Fruit fly (Drosophila melanogaster) whole organism, embryonic: ENCODE measurements around the gene janA.
A peak's percentile ranks its signal among the peaks of the same experiment; 100 is the strongest.

Experiments used
- Ada2b ChIP-seq: fragments of 200-800 bp; sonication (Bioruptor generic); IDR thresholded peaks from 2 replicates; pipeline ENCODE4 v1.3.6; 2022; ENCODE audit warnings: missing biosample characterization, missing genetic modification characterization
- Adf1 ChIP-seq: fragments of 200-800 bp; sonication (Bioruptor generic); IDR thresholded peaks from 2 replicates; pipeline ENCODE4 v1.3.6; 2022; ENCODE audit warnings: missing biosample characterization, missing genetic modification characterization
- CG1024 ChIP-seq: fragments of 200-800 bp; sonication (Bioruptor generic); IDR thresholded peaks from 2 replicates; pipeline ENCODE4 v1.3.6; 2022; ENCODE audit warnings: missing biosample characterization, missing genetic modification characterization
- CG10462 ChIP-seq: fragments of 200-800 bp; sonication (Bioruptor generic); optimal IDR thresholded peaks from 2 replicates; lab custom pipeline; 2016; ENCODE audit warnings: missing biosample characterization, missing genetic modification characterization
- CG10654 ChIP-seq: fragments of 200-800 bp; sonication (Bioruptor generic); optimal IDR thresholded peaks from 2 replicates; lab custom pipeline; 2016; ENCODE audit warnings: missing biosample characterization, missing genetic modification characterization
- CG11247 ChIP-seq: fragments of 200-800 bp; sonication (Bioruptor generic); IDR thresholded peaks from 2 replicates; pipeline ENCODE4 v1.3.6; 2022; ENCODE audit warnings: missing biosample characterization, missing genetic modification characterization
- CG11456 ChIP-seq: fragments of 200-800 bp; sonication (Bioruptor generic); IDR thresholded peaks from 3 replicates; pipeline ENCODE4 v1.3.6; 2022; ENCODE audit warnings: missing biosample characterization, missing genetic modification characterization
- CG13424 ChIP-seq: fragments of 200-800 bp; sonication (Bioruptor generic); optimal IDR thresholded peaks from 2 replicates; lab custom pipeline; 2019; ENCODE audit warnings: missing biosample characterization, mild to moderate bottlenecking, missing genetic modification characterization, moderate library complexity
- CG15073 ChIP-seq: fragments of 200-800 bp; sonication (Bioruptor generic); optimal IDR thresholded peaks from 2 replicates; lab custom pipeline; 2016; ENCODE audit warnings: missing biosample characterization, missing genetic modification characterization
- CG15601 ChIP-seq: fragments of 200-800 bp; sonication (Bioruptor generic); optimal IDR thresholded peaks from 3 replicates; lab custom pipeline; 2019; ENCODE audit warnings: missing biosample characterization, mild to moderate bottlenecking, missing genetic modification characterization, moderate library complexity
- CG16813 ChIP-seq: fragments of 200-800 bp; sonication (Bioruptor generic); IDR thresholded peaks from 3 replicates; pipeline ENCODE4 v1.3.6; 2022; ENCODE audit warnings: missing biosample characterization, missing genetic modification characterization; ENCODE audit not compliant: partially characterized antibody
- CG17829 ChIP-seq: fragments of 200-800 bp; optimal IDR thresholded peaks from 2 replicates; lab custom pipeline; 2019; ENCODE audit warnings: missing biosample characterization, mild to moderate bottlenecking, missing genetic modification characterization, moderate library complexity
- CG3163 ChIP-seq: fragments of 200-800 bp; sonication (Bioruptor generic); optimal IDR thresholded peaks from 3 replicates; lab custom pipeline; 2016; ENCODE audit warnings: missing biosample characterization, missing genetic modification characterization
- CG4730 ChIP-seq: fragments of 200-800 bp; sonication (Bioruptor generic); IDR thresholded peaks from 2 replicates; pipeline ENCODE4 v1.3.6; 2022; ENCODE audit warnings: missing biosample characterization, missing genetic modification characterization
- CG4820 ChIP-seq: fragments of 200-800 bp; sonication (Bioruptor generic); optimal IDR thresholded peaks from 3 replicates; lab custom pipeline; 2016; ENCODE audit warnings: missing biosample characterization, missing genetic modification characterization
- CG5245 ChIP-seq: fragments of 200-800 bp; sonication (Bioruptor generic); optimal IDR thresholded peaks from 3 replicates; lab custom pipeline; 2016; ENCODE audit warnings: missing biosample characterization, missing genetic modification characterization
- CG6654 ChIP-seq: fragments of 200-800 bp; sonication (Bioruptor generic); optimal IDR thresholded peaks from 2 replicates; lab custom pipeline; 2017; ENCODE audit warnings: missing biosample characterization, mild to moderate bottlenecking, missing genetic modification characterization
- CG7745 ChIP-seq: fragments of 200-800 bp; sonication (Bioruptor generic); optimal IDR thresholded peaks from 2 replicates; lab custom pipeline; 2018; ENCODE audit warnings: missing biosample characterization, mild to moderate bottlenecking, missing genetic modification characterization, moderate library complexity
- CG9797 ChIP-seq: fragments of 200-800 bp; sonication (Bioruptor generic); optimal IDR thresholded peaks from 3 replicates; lab custom pipeline; 2018; ENCODE audit warnings: missing biosample characterization, mild to moderate bottlenecking, missing genetic modification characterization
- CG9817 ChIP-seq: fragments of 200-800 bp; sonication (Bioruptor generic); optimal IDR thresholded peaks from 2 replicates; lab custom pipeline; 2018; ENCODE audit warnings: missing biosample characterization, mild to moderate bottlenecking, missing genetic modification characterization, moderate library complexity
- Dad ChIP-seq: fragments of 200-800 bp; sonication (Bioruptor generic); optimal IDR thresholded peaks from 3 replicates; lab custom pipeline; 2016; ENCODE audit warnings: missing biosample characterization, missing genetic modification characterization
- Elba2 ChIP-seq: fragments of 200-800 bp; sonication (Bioruptor generic); optimal IDR thresholded peaks from 3 replicates; lab custom pipeline; 2016; ENCODE audit warnings: missing biosample characterization, missing genetic modification characterization
- HLHmδ ChIP-seq: fragments of 200-800 bp; sonication (Bioruptor generic); optimal IDR thresholded peaks from 2 replicates; lab custom pipeline; 2018; ENCODE audit warnings: missing biosample characterization, mild to moderate bottlenecking, missing genetic modification characterization, moderate library complexity
- Hr51 ChIP-seq, 2 experiments: fragments of 200-800 bp; sonication (Bioruptor generic); optimal IDR thresholded peaks; 2 replicates in 1 of 2; 3 replicates in 1 of 2; lab custom pipeline; 2016 to 2018; ENCODE audit warnings: missing biosample characterization in 2 of 2, missing genetic modification characterization in 2 of 2, mild to moderate bottlenecking in 1 of 2, moderate library complexity in 1 of 2
- Hr78 ChIP-seq, 2 experiments: fragments of 200-800 bp in 1 of 2; fragments of >200 bp in 1 of 2; sonication (Bioruptor generic) in 1 of 2; optimal IDR thresholded peaks; 2 replicates each; lab custom pipeline; 2017 to 2019; ENCODE audit warnings: missing biosample characterization in 2 of 2, missing genetic modification characterization in 2 of 2, mild to moderate bottlenecking in 1 of 2, moderate library complexity in 1 of 2
- Jarid2 ChIP-seq: fragments of 200-800 bp; sonication (Bioruptor generic); optimal IDR thresholded peaks from 3 replicates; lab custom pipeline; 2017; ENCODE audit warnings: mild to moderate bottlenecking, missing biosample characterization, missing genetic modification reagents, missing genetic modification characterization
- MESR4 ChIP-seq: fragments of 200-800 bp; sonication (Bioruptor generic); optimal IDR thresholded peaks from 2 replicates; lab custom pipeline; 2018; ENCODE audit warnings: missing biosample characterization, mild to moderate bottlenecking, missing genetic modification characterization, moderate library complexity
- Med ChIP-seq: fragments of 200-800 bp; sonication (Bioruptor generic); peaks from one replicate; lab custom pipeline; 2016; ENCODE audit warnings: missing biosample characterization, missing genetic modification characterization, mild to moderate bottlenecking, inconsistent platforms, moderate library complexity
- Mrtf ChIP-seq: fragments of 200-800 bp; sonication (Bioruptor generic); IDR thresholded peaks from 3 replicates; pipeline ENCODE4 v1.3.6; 2022; ENCODE audit warnings: missing biosample characterization, missing genetic modification characterization
- Nf-YC ChIP-seq: fragments of 200-800 bp; optimal IDR thresholded peaks from 3 replicates; lab custom pipeline; 2019; ENCODE audit warnings: missing biosample characterization, mild to moderate bottlenecking, missing genetic modification characterization, moderate library complexity
- Ssrp ChIP-seq: fragments of 200-800 bp; sonication (Bioruptor generic); optimal IDR thresholded peaks from 2 replicates; lab custom pipeline; 2018; ENCODE audit warnings: missing biosample characterization, mild to moderate bottlenecking, missing genetic modification characterization, moderate library complexity
- TFAM ChIP-seq: fragments of 200-800 bp; sonication (Bioruptor generic); optimal IDR thresholded peaks from 2 replicates; lab custom pipeline; 2017; ENCODE audit warnings: missing biosample characterization, missing genetic modification characterization, inconsistent platforms
- bsh ChIP-seq, 2 experiments: fragments of 200-800 bp; sonication (Bioruptor generic); optimal IDR thresholded peaks; 2 replicates each; lab custom pipeline; 2017 to 2018; ENCODE audit warnings: mild to moderate bottlenecking in 2 of 2, missing biosample characterization in 2 of 2, missing genetic modification characterization in 2 of 2, moderate library complexity in 1 of 2
- chinmo ChIP-seq: fragments of 200-800 bp; sonication (Bioruptor generic); IDR thresholded peaks from 4 replicates; pipeline ENCODE4 v1.3.6; 2022; ENCODE audit warnings: missing biosample characterization, missing genetic modification characterization; ENCODE audit not compliant: partially characterized antibody
- corto ChIP-seq: fragments of 200-800 bp; sonication (Bioruptor generic); optimal IDR thresholded peaks from 2 replicates; lab custom pipeline; 2016; ENCODE audit warnings: missing biosample characterization, mild to moderate bottlenecking, missing genetic modification characterization, moderate library complexity
- crol ChIP-seq: fragments of 200-800 bp; sonication (Bioruptor generic); IDR thresholded peaks from 2 replicates; pipeline ENCODE4 v1.3.6; 2022; ENCODE audit warnings: missing biosample characterization, missing genetic modification characterization
- fd3F ChIP-seq: fragments of 200-800 bp; sonication (Bioruptor generic); optimal IDR thresholded peaks from 2 replicates; lab custom pipeline; 2018; ENCODE audit warnings: missing biosample characterization, mild to moderate bottlenecking, missing genetic modification characterization, moderate library complexity
- fd64A ChIP-seq: fragments of 200-800 bp; sonication (Bioruptor generic); optimal IDR thresholded peaks from 3 replicates; lab custom pipeline; 2018; ENCODE audit warnings: missing biosample characterization, mild to moderate bottlenecking, missing genetic modification characterization
- fu2 ChIP-seq: fragments of 200-800 bp; sonication (Bioruptor generic); optimal IDR thresholded peaks from 2 replicates; lab custom pipeline; 2016; ENCODE audit warnings: missing biosample characterization, missing genetic modification characterization
- gfzf ChIP-seq: fragments of 200-800 bp; sonication (Bioruptor generic); optimal IDR thresholded peaks from 2 replicates; lab custom pipeline; 2016; ENCODE audit warnings: missing biosample characterization, mild to moderate bottlenecking, missing genetic modification characterization, moderate library complexity
- hbn ChIP-seq: fragments of 200-800 bp; sonication (Bioruptor generic); IDR thresholded peaks from 2 replicates; pipeline ENCODE4 v1.3.6; 2022; ENCODE audit warnings: missing biosample characterization, missing genetic modification characterization; ENCODE audit not compliant: partially characterized antibody
- her ChIP-seq: fragments of 200-800 bp; sonication (Bioruptor generic); optimal IDR thresholded peaks from 2 replicates; lab custom pipeline; 2016; ENCODE audit warnings: missing biosample characterization, missing genetic modification characterization
- lov ChIP-seq, 2 experiments: fragments of 200-800 bp in 1 of 2; fragments of >200 bp in 1 of 2; sonication (Bioruptor generic) in 1 of 2; IDR thresholded peaks in 1 of 2; optimal IDR thresholded peaks in 1 of 2; 2 replicates in 1 of 2; 3 replicates in 1 of 2; pipeline versions ENCODE4 v1.3.6 to Lab custom; 2017 to 2022; ENCODE audit warnings: missing biosample characterization in 1 of 2, missing genetic modification characterization in 1 of 2
- mld ChIP-seq: fragments of 200-800 bp; sonication (Bioruptor generic); IDR thresholded peaks from 3 replicates; pipeline ENCODE4 v1.3.6; 2022; ENCODE audit warnings: missing biosample characterization, missing genetic modification characterization; ENCODE audit not compliant: partially characterized antibody
- nau ChIP-seq: fragments of 200-800 bp; sonication (Bioruptor generic); optimal IDR thresholded peaks from 3 replicates; lab custom pipeline; 2017; ENCODE audit warnings: missing biosample characterization, mild to moderate bottlenecking, missing genetic modification characterization, missing genetic modification reagents
- ranshi ChIP-seq: fragments of 200-800 bp; sonication (Bioruptor generic); IDR thresholded peaks from 2 replicates; pipeline ENCODE4 v1.3.6; 2022; ENCODE audit warnings: missing biosample characterization, missing genetic modification characterization
- sima ChIP-seq: fragments of 200-800 bp; sonication (Bioruptor generic); optimal IDR thresholded peaks from 2 replicates; lab custom pipeline; 2016; ENCODE audit warnings: missing biosample characterization, missing genetic modification characterization
- sisA ChIP-seq: fragments of 200-800 bp; sonication (Bioruptor generic); IDR thresholded peaks from 2 replicates; pipeline ENCODE4 v1.3.6; 2022; ENCODE audit warnings: missing biosample characterization, missing genetic modification characterization
- unpg ChIP-seq: fragments of 200-800 bp; sonication (Bioruptor generic); optimal IDR thresholded peaks from 3 replicates; lab custom pipeline; 2018; ENCODE audit warnings: missing biosample characterization, mild to moderate bottlenecking, missing genetic modification characterization, moderate library complexity

Gene janA

DNA sequence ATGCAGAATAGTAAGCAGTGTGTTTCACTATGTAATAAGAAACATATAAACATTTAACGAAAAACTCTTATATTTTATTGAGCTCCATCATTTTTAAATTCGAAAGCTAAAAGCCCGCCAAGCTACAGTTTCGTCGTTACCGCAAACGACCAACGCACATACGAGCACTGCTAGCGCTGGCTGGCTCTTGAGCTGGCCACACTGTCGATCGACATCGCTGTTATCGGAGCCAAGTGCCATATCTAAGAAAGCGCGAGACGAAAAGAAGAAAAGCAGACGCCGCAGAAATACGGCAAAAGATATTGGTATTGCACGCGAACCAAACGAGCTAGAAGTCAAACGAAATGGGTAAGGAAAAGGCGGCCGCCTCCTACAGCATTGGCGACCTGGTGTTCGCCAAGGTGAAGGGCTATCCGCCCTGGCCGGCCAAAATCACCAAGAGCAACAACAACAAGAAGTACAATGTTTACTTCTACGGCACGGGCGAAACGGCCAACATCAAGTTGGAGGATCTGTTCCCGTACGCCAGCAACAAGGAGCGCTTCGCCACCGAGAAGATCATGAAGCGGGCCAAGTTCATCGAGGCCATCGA, 13.2 kb upstream of the janA start, which contains the start of gene Jasper (continued):
- TF ChIP-seq chinmo (GFP tag; lab: Robert Waterston, UW) (no peak), CG15073 (GFP tag; lab: Kevin White, UChicago) (no peak), Mrtf (no peak), CG11456 (no peak), CG10462 (no peak), lov (optimal IDR thresholded peaks at IDR 0.05; lab: Kevin White, UChicago) (no peak), lov (GFP tag; IDR thresholded peaks at IDR 0.05; lab: Robert Waterston, UW) (no peak), Ada2b (GFP tag; lab: Robert Waterston, UW) (no peak), unpg (GFP tag; lab: Kevin White, UChicago) (no peak), corto (GFP tag; lab: Kevin White, UChicago) (no peak), Hr78 (GFP tag; optimal IDR thresholded peaks at IDR 0.05; lab: Kevin White, UChicago) (no peak), CG6654 (GFP tag; lab: Kevin White, UChicago) (no peak), Adf1 (GFP tag; lab: Robert Waterston, UW) (peak; percentile 20; the same call in 1 of the 2 replicates), her (GFP tag; lab: Kevin White, UChicago) (peak; percentile 100), Hr51 (GFP tag; optimal IDR thresholded peaks at IDR 0.05; lab: Kevin White, UChicago) (peak in 1 of 2 experiments; percentile 23), CG13424 (tag; lab: Kevin White, UChicago) (peak; percentile 2), MESR4 (GFP tag; lab: Kevin White, UChicago) (peak; percentile 83), fu2 (GFP tag; lab: Kevin White, UChicago) (no peak), sisA (GFP tag; lab: Robert Waterston, UW) (no peak), Jarid2 (GFP tag; lab: Kevin White, UChicago) (no peak), nau (GFP tag; lab: Kevin White, UChicago) (no peak), gfzf (GFP tag; lab: Kevin White, UChicago) (peak; percentile 99), CG9797 (peak; percentile 95), fd3F (GFP tag; lab: Kevin White, UChicago) (no peak), CG5245 (GFP tag; lab: Kevin White, UChicago) (no peak), CG4820 (GFP tag; lab: Kevin White, UChicago) (no peak), Med (peak; percentile 95), CG3163 (GFP tag; lab: Kevin White, UChicago) (peak; percentile 13), mld (GFP tag; lab: Robert Waterston, UW) (no peak), CG15601 (tag; lab: Kevin White, UChicago) (peak; percentile 18), CG10654 (GFP tag; lab: Kevin White, UChicago) (peak; percentile 18), CG11247 (no peak), CG7745 (no peak), CG4730 (GFP tag; lab: Robert Waterston, UW) (no peak), crol (GFP tag; lab: Robert Waterston, UW) (no peak), CG1024 (GFP tag; lab: Robert Waterston, UW) (no peak), TFAM (no peak), Elba2 (no peak), sima (GFP tag; lab: Kevin White, UChicago) (no peak), CG9817 (tag; lab: Kevin White, UChicago) (no peak), Dad (GFP tag; lab: Kevin White, UChicago) (peak; percentile 1), Ssrp (tag; lab: Kevin White, UChicago) (no peak), ranshi (no peak), fd64A (GFP tag; lab: Kevin White, UChicago) (no peak), CG16813 (GFP tag; lab: Robert Waterston, UW) (0 out of 3 replicates have a peak, but pooled peaks have one; percentile 42), Nf-YC (tag; lab: Kevin White, UChicago) (peak; percentile 36), CG17829 (tag; lab: Kevin White, UChicago) (peak; percentile 52), hbn (GFP tag; lab: Robert Waterston, UW) (no peak), bsh (GFP tag; optimal IDR thresholded peaks at IDR 0.05; lab: Kevin White, UChicago) (no peak), HLHmδ (GFP tag; lab: Kevin White, UChicago) (no peak)
